Worm (Caenorhabditis elegans): Measurements from ENCODE around the gene nnt-1.
A peak's percentile ranks its signal among the peaks of the same experiment; 100 is the strongest.

nnt-1 gene

ce11 chrX:6091967-6092366, 30.1 kb upstream of the nnt-1 start, which contains the start of gene hsp-3 (continued):
- TF ChIP-seq unc-62 (GFP tag; optimal IDR thresholded peaks at IDR 0.05 in 1 of 2) (peak; percentile 7 to 97), unc-62 (tag; optimal IDR thresholded peaks at IDR 0.05) (no peak), nhr-28 (tag; optimal IDR thresholded peaks at IDR 0.05) (peak; percentile 92), Y5F2A.4 (GFP tag; optimal IDR thresholded peaks at IDR 0.05) (peak; percentile 43), nhr-42 (GFP tag; IDR thresholded peaks at IDR 0.05) (peak; percentile 96), ama-1 (optimal IDR thresholded peaks at IDR 0.05) (no peak), lin-38 (GFP tag; IDR thresholded peaks at IDR 0.05) (peak; percentile 88), ceh-62 (tag; optimal IDR thresholded peaks at IDR 0.05) (no peak)

DNA sequence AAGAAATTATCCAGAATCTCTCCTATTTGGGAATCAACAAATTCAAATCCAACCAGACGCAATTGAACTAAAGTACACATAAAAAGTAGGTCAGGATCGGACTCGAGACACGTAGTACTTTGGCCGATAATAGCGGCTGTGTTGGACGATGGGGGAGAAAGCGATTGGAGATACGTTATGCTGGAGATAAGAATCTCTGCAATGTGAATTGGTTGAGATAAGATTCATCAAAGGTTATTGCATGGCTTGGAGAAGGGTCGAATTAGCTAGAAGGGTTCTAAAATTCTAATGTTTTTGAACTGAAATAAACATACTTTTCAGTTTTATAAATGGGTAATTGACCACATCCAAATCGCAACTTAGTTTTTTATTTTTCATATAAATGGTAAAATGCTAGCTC, 29.6 kb upstream of the nnt-1 start:
- no peak for TF ChIP-seq nhr-28 (tag; optimal IDR thresholded peaks at IDR 0.05)
- TF ChIP-seq tra-1 (GFP tag; IDR thresholded peaks at IDR 0.05) = no peak
- no peak for TF ChIP-seq nhr-76 (tag; optimal IDR thresholded peaks at IDR 0.05)
- TF ChIP-seq aha-1 (tag) = no peak
- no peak for TF ChIP-seq ztf-7 (tag; optimal IDR thresholded peaks at IDR 0.05)
- no peak for TF ChIP-seq nhr-25 (tag; optimal IDR thresholded peaks at IDR 0.05; ENCODE audit: borderline replicate concordance, insufficient read depth)
- TF ChIP-seq rbr-2 (tag; optimal IDR thresholded peaks at IDR 0.05) = no peak
- TF ChIP-seq nhr-11 (tag; optimal IDR thresholded peaks at IDR 0.05) = no peak
- no peak for TF ChIP-seq egl-43 (GFP tag; IDR thresholded peaks at IDR 0.05)
- no peak for TF ChIP-seq ZK337.2 (GFP tag; IDR thresholded peaks at IDR 0.05)
- no peak for TF ChIP-seq arid-1 (GFP tag; conservative IDR thresholded peaks at IDR 0.05)
- TF ChIP-seq saeg-2 (GFP tag; IDR thresholded peaks at IDR 0.05) = no peak
- no peak for TF ChIP-seq unc-62 (GFP tag; optimal IDR thresholded peaks at IDR 0.05 in 1 of 2)
- TF ChIP-seq unc-62 (tag; optimal IDR thresholded peaks at IDR 0.05) = no peak
- TF ChIP-seq lin-29 (GFP tag; IDR thresholded peaks at IDR 0.05) = no peak
- no peak for TF ChIP-seq pqm-1 (tag; optimal IDR thresholded peaks at IDR 0.05)

DNA sequence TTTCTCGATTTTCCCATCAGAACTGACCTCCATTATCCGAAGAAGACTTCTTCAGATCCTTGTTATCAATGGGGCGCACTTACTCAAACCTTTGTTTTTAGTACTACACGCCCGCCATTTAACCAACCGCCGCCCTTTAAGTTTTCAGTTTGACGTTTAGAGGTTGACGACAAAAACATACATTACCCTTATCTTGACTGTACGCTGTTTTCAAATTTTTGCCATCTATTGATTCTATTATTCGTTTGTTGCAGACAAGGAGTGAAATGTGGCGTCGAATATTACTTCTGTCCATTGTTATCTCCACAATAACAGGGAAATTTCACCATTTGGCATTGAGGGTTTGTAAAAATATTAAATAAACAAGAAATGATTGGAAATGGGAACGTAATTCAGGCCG, 29.1 kb upstream of the nnt-1 start, which contains the start of gene C15H9.5:
Gene C15H9.5 (plus strand): TSS at position 255 of the 400 bp plus-strand sequence.
- TF ChIP-seq pqm-1 (tag; optimal IDR thresholded peaks at IDR 0.05) (peak; percentile 38), lsy-2 (tag; optimal IDR thresholded peaks at IDR 0.05) (peak in 1 of 2 experiments; percentile 27), nhr-28 (tag; optimal IDR thresholded peaks at IDR 0.05) (peak; percentile 33), ceh-82 (tag; optimal IDR thresholded peaks at IDR 0.05) (no peak), madf-5 (GFP tag; IDR thresholded peaks at IDR 0.05) (no peak), nhr-48 (tag; optimal IDR thresholded peaks at IDR 0.05) (no peak), ztf-7 (tag; optimal IDR thresholded peaks at IDR 0.05) (no peak), daf-16 (GFP tag; optimal IDR thresholded peaks at IDR 0.05) (no peak), daf-16 (tag; optimal IDR thresholded peaks at IDR 0.05) (peak; percentile 93), nhr-10 (tag; optimal IDR thresholded peaks at IDR 0.05) (no peak), mxl-2 (GFP tag; conservative IDR thresholded peaks at IDR 0.05) (no peak), aly-2 (tag; optimal IDR thresholded peaks at IDR 0.05) (no peak), lin-15B (tag; optimal IDR thresholded peaks at IDR 0.05) (no peak), ceh-28 (tag; optimal IDR thresholded peaks at IDR 0.05) (no peak), dve-1 (tag; optimal IDR thresholded peaks at IDR 0.05; ENCODE audit: insufficient read depth) (peak; percentile 56), nhr-25 (tag; optimal IDR thresholded peaks at IDR 0.05; ENCODE audit: borderline replicate concordance, insufficient read depth) (no peak), skn-1 (tag; optimal IDR thresholded peaks at IDR 0.05) (no peak), mep-1 (tag; optimal IDR thresholded peaks at IDR 0.05) (peak; percentile 12), unc-39 (tag; optimal IDR thresholded peaks at IDR 0.05) (no peak), aha-1 (tag) (peak; percentile 43), lin-38 (GFP tag; IDR thresholded peaks at IDR 0.05) (peak; percentile 49), T26A8.4 (GFP tag; IDR thresholded peaks at IDR 0.05) (peak; percentile 48; the same call in 1 of the 2 replicates), madf-9 (GFP tag; conservative IDR thresholded peaks at IDR 0.05) (no peak), nhr-11 (tag; optimal IDR thresholded peaks at IDR 0.05) (no peak), tra-1 (GFP tag; IDR thresholded peaks at IDR 0.05) (no peak), hlh-11 (tag; optimal IDR thresholded peaks at IDR 0.05) (peak; percentile 47), ctbp-1 (GFP tag; IDR thresholded peaks at IDR 0.05) (no peak), spr-1 (tag; optimal IDR thresholded peaks at IDR 0.05) (no peak), pha-4 (GFP tag; IDR thresholded peaks at IDR 0.05) (no peak), pha-4 (tag; optimal IDR thresholded peaks at IDR 0.05) (no peak), hif-1 (tag; optimal IDR thresholded peaks at IDR 0.05) (no peak)

Measured in whole organism, L4 larva.